Fruit fly (Drosophila melanogaster): ENCODE data around the gene CG12693.

The CG12693 gene

dm6 chrX:4324781-4325180 lies 4.5 kb downstream of the CG12693 start (continued):
- TF ChIP-seq CG11085 (GFP tag; IDR thresholded peaks at IDR 0.05) = peak; percentile 99
- peak in 1 of 2 experiments; percentile 66 for TF ChIP-seq crp (GFP tag; optimal IDR thresholded peaks at IDR 0.05)
- peak; percentile 96 for TF ChIP-seq CG4617 (GFP tag; optimal IDR thresholded peaks at IDR 0.05; ENCODE audit: borderline replicate concordance)
- peak; percentile 86 for TF ChIP-seq CG3995 (GFP tag; optimal IDR thresholded peaks at IDR 0.05)
- peak; percentile 87 for TF ChIP-seq ftz-f1 (GFP tag; optimal IDR thresholded peaks at IDR 0.05)
- TF ChIP-seq Awh (GFP tag; IDR thresholded peaks at IDR 0.05) = peak; percentile 99
- peak; percentile 96 for TF ChIP-seq Hey (tag; optimal IDR thresholded peaks at IDR 0.05)
- peak; percentile 94 for TF ChIP-seq ro (GFP tag; IDR thresholded peaks at IDR 0.05)
- TF ChIP-seq run (tag; optimal IDR thresholded peaks at IDR 0.05) = peak; percentile 94
- TF ChIP-seq Atf6 (GFP tag; IDR thresholded peaks at IDR 0.05) = peak; percentile 100
- TF ChIP-seq eve (GFP tag; optimal IDR thresholded peaks at IDR 0.05) = peak in 1 of 2 experiments; percentile 96
- TF ChIP-seq sr (GFP tag; IDR thresholded peaks at IDR 0.05) = peak; percentile 98
- TF ChIP-seq corto (GFP tag; optimal IDR thresholded peaks at IDR 0.05) = peak; percentile 96
- peak; percentile 29; the same call in 1 of the 3 replicates for TF ChIP-seq CG34224 (GFP tag; IDR thresholded peaks at IDR 0.05; ENCODE audit: partially characterized antibody)
- peak; percentile 95 for TF ChIP-seq CG13123 (GFP tag; optimal IDR thresholded peaks at IDR 0.05)
- TF ChIP-seq otp (GFP tag; IDR thresholded peaks at IDR 0.05) = peak; percentile 98
- peak; percentile 99 for TF ChIP-seq Ptx1 (GFP tag; IDR thresholded peaks at IDR 0.05)
- peak; percentile 99 for TF ChIP-seq bab2 (GFP tag; optimal IDR thresholded peaks at IDR 0.05)
- peak; percentile 99 for TF ChIP-seq Fer3 (tag; optimal IDR thresholded peaks at IDR 0.05)
- TF ChIP-seq bsh (GFP tag; optimal IDR thresholded peaks at IDR 0.05) = peak; percentile 88 to 97
- peak; percentile 97 for TF ChIP-seq CG11504 (tag; optimal IDR thresholded peaks at IDR 0.05)
- TF ChIP-seq CG16779 (GFP tag; IDR thresholded peaks at IDR 0.05) = peak; percentile 99
- peak; percentile 99 for TF ChIP-seq ind (GFP tag; optimal IDR thresholded peaks at IDR 0.05)
- peak; percentile 59 for TF ChIP-seq TFAM (GFP tag; optimal IDR thresholded peaks at IDR 0.05)
- peak; percentile 97 for TF ChIP-seq CG17385 (GFP tag; optimal IDR thresholded peaks at IDR 0.05)
- peak; percentile 99 for TF ChIP-seq sisA (GFP tag; IDR thresholded peaks at IDR 0.05)
- TF ChIP-seq gcm (GFP tag; optimal IDR thresholded peaks at IDR 0.05) = peak; percentile 95
- peak; percentile 89 for TF ChIP-seq CG17186 (GFP tag; optimal IDR thresholded peaks at IDR 0.05)
- peak; percentile 100 for TF ChIP-seq Dbx (GFP tag; IDR thresholded peaks at IDR 0.05)
- peak; percentile 84 for TF ChIP-seq Deaf1 (tag; optimal IDR thresholded peaks at IDR 0.05)
- TF ChIP-seq Kr (GFP tag; optimal IDR thresholded peaks at IDR 0.05) = no peak
- TF ChIP-seq hth (optimal IDR thresholded peaks at IDR 0.05) = no peak
- TF ChIP-seq H2.0 (GFP tag; IDR thresholded peaks at IDR 0.05) = peak; percentile 99
- TF ChIP-seq B-H2 (GFP tag; optimal IDR thresholded peaks at IDR 0.05) = peak; percentile 99
- peak; percentile 67 for TF ChIP-seq Spps (tag; optimal IDR thresholded peaks at IDR 0.05)
- no peak for TF ChIP-seq Scr (GFP tag; IDR thresholded peaks at IDR 0.05; ENCODE audit: partially characterized antibody)
- TF ChIP-seq Nf-YB (GFP tag; optimal IDR thresholded peaks at IDR 0.05) = peak; percentile 81
- TF ChIP-seq cas (GFP tag; IDR thresholded peaks at IDR 0.05) = peak; percentile 99
- peak; percentile 98 for TF ChIP-seq tin (GFP tag; optimal IDR thresholded peaks at IDR 0.05)
- TF ChIP-seq wdn (GFP tag; IDR thresholded peaks at IDR 0.05) = peak; percentile 99
- peak; percentile 99 for TF ChIP-seq CG13424 (tag; optimal IDR thresholded peaks at IDR 0.05)
- peak; percentile 98 for TF ChIP-seq CG11695 (GFP tag; IDR thresholded peaks at IDR 0.05)
- peak; percentile 99 for TF ChIP-seq klu (GFP tag; IDR thresholded peaks at IDR 0.05)
- peak; percentile 98 for TF ChIP-seq Xbp1 (GFP tag; optimal IDR thresholded peaks at IDR 0.05)
- peak; percentile 99 for TF ChIP-seq vvl (GFP tag; IDR thresholded peaks at IDR 0.05)
- TF ChIP-seq CG32767 (GFP tag; IDR thresholded peaks at IDR 0.05) = peak; percentile 97
- peak; percentile 86 for TF ChIP-seq CG8359 (GFP tag; optimal IDR thresholded peaks at IDR 0.05; ENCODE audit: borderline replicate concordance)
- peak; percentile 96 for TF ChIP-seq D19B (GFP tag; optimal IDR thresholded peaks at IDR 0.05)
- peak; percentile 99 for TF ChIP-seq MBD-R2 (GFP tag; IDR thresholded peaks at IDR 0.05)
- TF ChIP-seq Aef1 (GFP tag; IDR thresholded peaks at IDR 0.05) = peak; percentile 99
- TF ChIP-seq gce (GFP tag; IDR thresholded peaks at IDR 0.05) = peak; percentile 98
